Fruit fly (Drosophila melanogaster) whole organism, adult: ENCODE results near the gene CG10341.

Source experiments
- CG11617 ChIP-seq: fragments of 200-800 bp; sonication (Bioruptor generic); optimal IDR thresholded peaks from 2 replicates; lab custom pipeline; 2017; ENCODE audit warnings: mild to moderate bottlenecking, missing biosample characterization, missing genetic modification reagents, missing genetic modification characterization
- CG12768 ChIP-seq: fragments of 200-800 bp; sonication (Bioruptor generic); optimal IDR thresholded peaks from 2 replicates; lab custom pipeline; 2017; ENCODE audit warnings: missing biosample characterization, missing genetic modification characterization, mild to moderate bottlenecking, moderate library complexity, missing genetic modification reagents
- CG14711 ChIP-seq: fragments of 200-800 bp; sonication (Bioruptor generic); optimal IDR thresholded peaks from 2 replicates; lab custom pipeline; 2018; ENCODE audit warnings: missing biosample characterization, mild to moderate bottlenecking, missing genetic modification characterization, moderate library complexity
- CG33017 ChIP-seq: fragments of 200-800 bp; sonication (Bioruptor generic); optimal IDR thresholded peaks from 2 replicates; lab custom pipeline; 2018; ENCODE audit warnings: missing biosample characterization, mild to moderate bottlenecking, missing genetic modification characterization, moderate library complexity
- CG7101 ChIP-seq: fragments of 200-800 bp; sonication (Bioruptor generic); optimal IDR thresholded peaks from 2 replicates; lab custom pipeline; 2018; ENCODE audit warnings: missing biosample characterization, mild to moderate bottlenecking, missing genetic modification characterization, moderate library complexity
- Clk ChIP-seq: fragments of 200-800 bp; sonication (Bioruptor generic); optimal IDR thresholded peaks from 2 replicates; lab custom pipeline; 2017; ENCODE audit warnings: missing biosample characterization, missing genetic modification characterization
- Crg-1 ChIP-seq: fragments of 200-800 bp; sonication (Bioruptor generic); optimal IDR thresholded peaks from 2 replicates; lab custom pipeline; 2016; ENCODE audit warnings: missing biosample characterization, missing genetic modification characterization
- Hr96 ChIP-seq: fragments of 200-800 bp; sonication (Bioruptor generic); optimal IDR thresholded peaks from 2 replicates; lab custom pipeline; 2016; ENCODE audit warnings: missing biosample characterization, missing genetic modification characterization
- bab1 ChIP-seq: fragments of 200-800 bp; sonication (Bioruptor generic); optimal IDR thresholded peaks from 3 replicates; lab custom pipeline; 2019; ENCODE audit warnings: missing biosample characterization, mild to moderate bottlenecking, missing genetic modification characterization, moderate library complexity

DNA sequence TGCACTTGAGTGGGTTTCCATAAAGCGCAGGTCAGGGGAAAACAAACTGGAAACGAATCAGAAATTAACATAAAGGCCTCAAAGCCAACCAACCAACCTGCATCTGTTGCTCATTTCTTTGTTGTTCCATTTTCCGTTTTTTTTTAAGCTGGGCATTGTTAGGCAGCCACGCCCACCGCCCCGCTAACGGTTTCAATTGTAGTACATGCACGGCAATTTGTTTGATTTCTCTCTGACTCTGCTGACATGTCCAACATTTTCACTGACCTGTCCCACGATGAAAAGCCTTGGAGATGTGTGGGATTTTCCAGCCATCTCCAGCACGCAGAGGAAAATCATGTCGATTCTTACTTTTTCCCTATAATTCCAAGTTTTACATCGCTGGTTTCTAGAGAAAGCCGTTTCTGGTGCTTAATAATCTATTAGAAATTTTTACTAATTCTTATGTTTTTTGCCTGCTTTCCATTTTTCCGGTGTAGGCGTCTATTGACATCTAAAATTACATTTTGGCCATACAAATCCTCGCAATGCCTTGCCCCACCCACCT is 41.8 kb upstream of the CG10341 start:
- TF ChIP-seq Hr96 (GFP tag; lab: Kevin White, UChicago), result no peak
- TF ChIP-seq Crg-1, result no peak
- no peak for TF ChIP-seq CG7101 (tag; lab: Kevin White, UChicago)
- TF ChIP-seq CG11617 (GFP tag; lab: Kevin White, UChicago), result no peak
- TF ChIP-seq Clk, result no peak
- TF ChIP-seq CG14711 (tag; lab: Kevin White, UChicago), result no peak
- no peak for TF ChIP-seq bab1
- TF ChIP-seq CG12768 (GFP tag; lab: Kevin White, UChicago), result no peak
- no peak for TF ChIP-seq CG33017
